Worm (Caenorhabditis elegans): ENCODE results near the gene srz-31.
A peak's percentile ranks its signal among the peaks of the same experiment; 100 is the strongest.

Gene srz-31

ce11 chrIV:14165476-14165875 is 28.3 kb downstream of the srz-31 start, which contains the start of gene R05A10.6 (continued):
- TF ChIP-seq dox-1 (GFP tag; IDR thresholded peaks at IDR 0.05) (no peak), athp-1 (tag; optimal IDR thresholded peaks at IDR 0.05) (no peak), nhr-120 (GFP tag; IDR thresholded peaks at IDR 0.05) (no peak), ztf-18 (tag; optimal IDR thresholded peaks at IDR 0.05) (no peak)

- no peak for TF ChIP-seq repo-1 (tag; optimal IDR thresholded peaks at IDR 0.05)
- no peak for TF ChIP-seq B0336.3 (GFP tag; IDR thresholded peaks at IDR 0.05)
- TF ChIP-seq ztf-3 (GFP tag; optimal IDR thresholded peaks at IDR 0.05), result no peak
- no peak for TF ChIP-seq nfya-2 (GFP tag; IDR thresholded peaks at IDR 0.05)
- TF ChIP-seq Y79H2A.3 (GFP tag; conservative IDR thresholded peaks at IDR 0.05), result no peak
These were observed 35.0 kb downstream of the srz-31 start, which contains the start of gene R05A10.4 for ce11 chrIV:14172181-14172580. Gene R05A10.4, plus strand, starts transcription at chrIV:14172481.

ce11 chrIV:14176373-14176772 is 39.2 kb downstream of the srz-31 start, which contains the start of gene R05A10.3:
Gene R05A10.3, minus strand, starts transcription at chrIV:14176473.
- TF ChIP-seq B0336.3 (GFP tag; IDR thresholded peaks at IDR 0.05) (no peak), zfh-2 (GFP tag; conservative IDR thresholded peaks at IDR 0.05) (no peak), die-1 (tag; optimal IDR thresholded peaks at IDR 0.05) (no peak), nfya-1 (tag; optimal IDR thresholded peaks at IDR 0.05; ENCODE audit: borderline replicate concordance, insufficient read depth) (no peak), nhr-179 (tag; optimal IDR thresholded peaks at IDR 0.05) (no peak), nfya-2 (GFP tag; IDR thresholded peaks at IDR 0.05) (no peak), ceh-79 (tag; optimal IDR thresholded peaks at IDR 0.05) (no peak), pha-4 (tag; optimal IDR thresholded peaks at IDR 0.05) (no peak)

- TF ChIP-seq snpc-4 (GFP tag; optimal IDR thresholded peaks at IDR 0.05), result no peak
- TF ChIP-seq snpc-4 (tag; optimal IDR thresholded peaks at IDR 0.05), result no peak
- TF ChIP-seq F52B5.7 (tag; optimal IDR thresholded peaks at IDR 0.05), result no peak
- TF ChIP-seq madf-8 (GFP tag; conservative IDR thresholded peaks at IDR 0.05), result no peak
- TF ChIP-seq tlf-1 (GFP tag; optimal IDR thresholded peaks at IDR 0.05), result no peak
- TF ChIP-seq nhr-120 (GFP tag; IDR thresholded peaks at IDR 0.05), result no peak
- no peak for TF ChIP-seq bed-1 (GFP tag; IDR thresholded peaks at IDR 0.05)
These were observed 39.9 kb downstream of the srz-31 start, which contains the start of gene R05A10.2 for ce11 chrIV:14177058-14177457. Gene R05A10.2, plus strand, starts transcription at chrIV:14177271.

ce11 chrIV:14182077-14182476 is 44.9 kb downstream of the srz-31 start, which contains the start of gene R05A10.1:
Gene R05A10.1, plus strand, starts transcription at chrIV:14182377.
- TF ChIP-seq lin-35 (GFP tag; optimal IDR thresholded peaks at IDR 0.05) (no peak), aptf-3 (GFP tag; IDR thresholded peaks at IDR 0.05) (no peak), unc-130 (GFP tag; optimal IDR thresholded peaks at IDR 0.05) (no peak), ztf-3 (GFP tag; optimal IDR thresholded peaks at IDR 0.05) (no peak), snpc-4 (GFP tag; optimal IDR thresholded peaks at IDR 0.05) (peak; percentile 30), snpc-4 (tag; optimal IDR thresholded peaks at IDR 0.05) (no peak), Y53F4B.3 (GFP tag; IDR thresholded peaks at IDR 0.05) (no peak), atf-7 (tag; optimal IDR thresholded peaks at IDR 0.05) (no peak)

- no peak for TF ChIP-seq fkh-3 (tag; optimal IDR thresholded peaks at IDR 0.05)
- no peak for TF ChIP-seq aptf-2 (GFP tag; conservative IDR thresholded peaks at IDR 0.05)
- no peak for TF ChIP-seq nfya-2 (GFP tag; IDR thresholded peaks at IDR 0.05)
These were observed 49.1 kb downstream of the srz-31 start for ce11 chrIV:14186264-14186663.

Data from whole organism, young adult.